Worm (Caenorhabditis elegans): Measurements from ENCODE around the gene AH6.3.

Gene AH6.3

ce11 chrII:9482529-9482928 is 36.3 kb upstream of the AH6.3 start:
- TF ChIP-seq mep-1 (tag; optimal IDR thresholded peaks at IDR 0.05) (no peak), nhr-28 (tag; optimal IDR thresholded peaks at IDR 0.05) (peak; percentile 23), madf-5 (GFP tag; IDR thresholded peaks at IDR 0.05) (no peak), dmd-9 (GFP tag; IDR thresholded peaks at IDR 0.05) (no peak), lin-29 (GFP tag; IDR thresholded peaks at IDR 0.05) (no peak), hlh-30 (tag; optimal IDR thresholded peaks at IDR 0.05; ENCODE audit: insufficient read depth) (peak; percentile 27), ceh-32 (tag; optimal IDR thresholded peaks at IDR 0.05; ENCODE audit: poor library complexity) (no peak), mxl-3 (GFP tag; optimal IDR thresholded peaks at IDR 0.05) (no peak), unc-130 (GFP tag; optimal IDR thresholded peaks at IDR 0.05) (no peak), ceh-62 (tag; optimal IDR thresholded peaks at IDR 0.05) (no peak), hif-1 (tag; optimal IDR thresholded peaks at IDR 0.05) (peak in 1 of 2 experiments; percentile 82), spr-3 (GFP tag; optimal IDR thresholded peaks at IDR 0.05) (no peak), pqm-1 (tag; optimal IDR thresholded peaks at IDR 0.05) (peak; percentile 8), F49E8.2 (tag; optimal IDR thresholded peaks at IDR 0.05; ENCODE audit: borderline replicate concordance) (no peak), dmd-6 (GFP tag; IDR thresholded peaks at IDR 0.05) (peak; percentile 56), hlh-11 (tag; optimal IDR thresholded peaks at IDR 0.05) (peak; percentile 37), daf-16 (GFP tag; optimal IDR thresholded peaks at IDR 0.05) (no peak), daf-16 (tag; optimal IDR thresholded peaks at IDR 0.05) (peak; percentile 19), pha-4 (GFP tag; IDR thresholded peaks at IDR 0.05) (no peak), pha-4 (tag; optimal IDR thresholded peaks at IDR 0.05) (no peak), arid-1 (GFP tag; conservative IDR thresholded peaks at IDR 0.05) (no peak)

DNA sequence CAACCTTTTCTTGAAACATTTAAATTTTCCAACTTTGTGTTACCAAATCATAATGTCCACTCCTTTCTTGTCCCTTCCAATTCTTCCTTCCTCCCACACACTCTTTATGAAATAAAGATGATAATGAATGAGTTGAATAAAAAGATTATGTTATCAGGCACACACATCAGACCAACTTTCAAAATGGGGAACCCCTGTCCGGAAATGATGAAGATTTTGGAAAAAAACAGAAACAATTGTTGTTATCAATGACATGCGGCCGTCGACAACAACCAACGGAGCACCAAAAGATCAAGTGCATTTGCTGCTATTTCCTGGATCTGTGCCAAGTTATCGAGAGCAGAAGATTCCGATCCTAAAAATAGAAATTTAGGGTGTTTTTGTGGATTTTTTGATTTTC is 35.5 kb upstream of the AH6.3 start:
- TF ChIP-seq daf-16 (GFP tag; optimal IDR thresholded peaks at IDR 0.05): peak in 1 of 2 experiments; percentile 21
- TF ChIP-seq daf-16 (tag; optimal IDR thresholded peaks at IDR 0.05): peak; percentile 78
- TF ChIP-seq ztf-11 (tag; optimal IDR thresholded peaks at IDR 0.05): no peak
- no peak for TF ChIP-seq ceh-20 (GFP tag; IDR thresholded peaks at IDR 0.05)
- TF ChIP-seq hlh-11 (tag; optimal IDR thresholded peaks at IDR 0.05): peak; percentile 30
- no peak for TF ChIP-seq ZK546.5 (tag; optimal IDR thresholded peaks at IDR 0.05)
- TF ChIP-seq nhr-77 (tag; optimal IDR thresholded peaks at IDR 0.05): no peak
- TF ChIP-seq ZK337.2 (GFP tag; IDR thresholded peaks at IDR 0.05): no peak
- TF ChIP-seq pqm-1 (tag; optimal IDR thresholded peaks at IDR 0.05): peak; percentile 17
- TF ChIP-seq lin-1 (GFP tag; IDR thresholded peaks at IDR 0.05): peak; percentile 42; the same call in 1 of the 2 replicates
- peak; percentile 66 for TF ChIP-seq dmd-6 (GFP tag; IDR thresholded peaks at IDR 0.05)
- TF ChIP-seq nhr-11 (tag; optimal IDR thresholded peaks at IDR 0.05): no peak
- peak in 1 of 2 experiments; percentile 90 for TF ChIP-seq unc-62 (GFP tag; optimal IDR thresholded peaks at IDR 0.05 in 1 of 2)
- no peak for TF ChIP-seq unc-62 (tag; optimal IDR thresholded peaks at IDR 0.05)
- TF ChIP-seq dve-1 (tag; optimal IDR thresholded peaks at IDR 0.05; ENCODE audit: insufficient read depth): peak; percentile 39
- no peak for TF ChIP-seq lin-39 (tag; optimal IDR thresholded peaks at IDR 0.05)
- TF ChIP-seq aha-1 (tag): peak; percentile 37
- peak; percentile 54 for TF ChIP-seq nhr-28 (tag; optimal IDR thresholded peaks at IDR 0.05)
- TF ChIP-seq fkh-10 (GFP tag; optimal IDR thresholded peaks at IDR 0.05): no peak
- TF ChIP-seq hif-1 (tag; optimal IDR thresholded peaks at IDR 0.05): peak in 1 of 2 experiments; percentile 59
- TF ChIP-seq rbr-2 (tag; optimal IDR thresholded peaks at IDR 0.05): no peak
- no peak for TF ChIP-seq mdt-29 (GFP tag; IDR thresholded peaks at IDR 0.05)
- TF ChIP-seq zfp-3 (GFP tag; conservative IDR thresholded peaks at IDR 0.05): no peak
- TF ChIP-seq Y48G9A.11 (GFP tag; IDR thresholded peaks at IDR 0.05): no peak
- no peak for TF ChIP-seq jun-1 (tag; optimal IDR thresholded peaks at IDR 0.05)
- no peak for TF ChIP-seq T26A8.4 (GFP tag; IDR thresholded peaks at IDR 0.05)
- no peak for TF ChIP-seq mes-2 (tag; optimal IDR thresholded peaks at IDR 0.05; ENCODE audit: poor library complexity, severe bottlenecking)
- TF ChIP-seq nhr-42 (GFP tag; IDR thresholded peaks at IDR 0.05): no peak
- TF ChIP-seq dpl-1 (GFP tag; optimal IDR thresholded peaks at IDR 0.05): no peak
- TF ChIP-seq spr-3 (GFP tag; optimal IDR thresholded peaks at IDR 0.05): no peak
- no peak for TF ChIP-seq D1046.2 (GFP tag; IDR thresholded peaks at IDR 0.05)
- TF ChIP-seq lin-13 (GFP tag; optimal IDR thresholded peaks at IDR 0.05): no peak
- no peak for TF ChIP-seq nhr-76 (tag; optimal IDR thresholded peaks at IDR 0.05)

Data from whole organism, L4 larva.